Fruit fly (Drosophila melanogaster) whole organism, adult: Measurements from ENCODE around the gene comm2.

Source experiments
- CG11617 ChIP-seq: fragments of 200-800 bp; sonication (Bioruptor generic); optimal IDR thresholded peaks from 2 replicates; lab custom pipeline; 2017; ENCODE audit warnings: mild to moderate bottlenecking, missing biosample characterization, missing genetic modification reagents, missing genetic modification characterization
- CG33017 ChIP-seq: fragments of 200-800 bp; sonication (Bioruptor generic); optimal IDR thresholded peaks from 2 replicates; lab custom pipeline; 2018; ENCODE audit warnings: missing biosample characterization, mild to moderate bottlenecking, missing genetic modification characterization, moderate library complexity
- CG5204 ChIP-seq: fragments of 200-800 bp; sonication (Bioruptor generic); optimal IDR thresholded peaks from 2 replicates; lab custom pipeline; 2016; ENCODE audit warnings: missing biosample characterization, missing genetic modification characterization
- CG7045 ChIP-seq: fragments of 200-800 bp; sonication (Bioruptor generic); optimal IDR thresholded peaks from 2 replicates; lab custom pipeline; 2017; ENCODE audit warnings: missing biosample characterization, mild to moderate bottlenecking, missing genetic modification characterization
- Clk ChIP-seq: fragments of 200-800 bp; sonication (Bioruptor generic); optimal IDR thresholded peaks from 2 replicates; lab custom pipeline; 2017; ENCODE audit warnings: missing biosample characterization, missing genetic modification characterization
- kay ChIP-seq: fragments of 200-800 bp; sonication (Bioruptor generic); peaks from one replicate; lab custom pipeline; 2016; ENCODE audit warnings: missing biosample characterization, missing genetic modification characterization, borderline replicate concordance

- TF ChIP-seq CG11617 (no peak), CG5204 (GFP tag; lab: Kevin White, UChicago) (no peak), CG7045 (GFP tag; lab: Kevin White, UChicago) (no peak), kay (GFP tag; lab: Kevin White, UChicago) (no peak), Clk (GFP tag; lab: Kevin White, UChicago) (no peak), CG33017 (tag; lab: Kevin White, UChicago) (no peak)
Measured at dm6 chr3L:15677662-15678061, 22.0 kb downstream of the comm2 start.
